Fruit fly (Drosophila melanogaster) Kc167 (cell line): ENCODE data around the gene ifc.

Experiments
- Myc ChIP-seq: fragments of >200 bp; optimal IDR thresholded peaks from 2 replicates; lab custom pipeline; 2017; ENCODE audit warnings: missing external identifiers
- Sin3A ChIP-seq: fragments of >200 bp; optimal IDR thresholded peaks from 2 replicates; lab custom pipeline; 2018; ENCODE audit warnings: missing external identifiers
- h ChIP-seq: fragments of >200 bp; optimal IDR thresholded peaks from 3 replicates; lab custom pipeline; 2018; ENCODE audit warnings: missing external identifiers
- insv ChIP-seq: fragments of >200 bp; optimal IDR thresholded peaks from 3 replicates; lab custom pipeline; 2018; ENCODE audit warnings: missing external identifiers
- psq ChIP-seq: fragments of >200 bp; optimal IDR thresholded peaks from 2 replicates; lab custom pipeline; 2017; ENCODE audit warnings: missing external identifiers
- ttk ChIP-seq: sonication (Bioruptor generic); optimal IDR thresholded peaks from 2 replicates; lab custom pipeline; 2017; ENCODE audit warnings: missing external identifiers

ifc gene

dm6 chr2L:6012303-6013070, 26.3 kb downstream of the ifc start, which contains the start of gene CG9098:
CG9098 (minus strand) TSS chr2L:6012338.
- TF ChIP-seq Myc (lab: Kevin White, UChicago) (no peak), h (lab: Kevin White, UChicago) (no peak)

DNA sequence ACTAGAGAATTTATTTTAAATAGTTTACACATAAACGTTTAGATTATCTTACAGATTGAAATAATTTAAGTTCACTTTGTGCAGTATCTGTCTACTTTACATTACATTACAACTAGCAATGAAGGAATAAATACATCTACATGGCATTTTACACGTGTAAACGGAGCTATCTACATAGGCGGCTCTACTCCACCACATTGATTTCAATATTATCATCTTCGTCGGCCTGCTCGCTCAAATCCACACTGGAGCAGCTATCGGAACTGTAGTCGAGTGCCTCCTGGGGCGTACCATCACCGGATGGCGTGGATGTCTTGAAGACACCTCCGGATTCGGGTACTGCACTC, 26.9 kb downstream of the ifc start:
- no peak for TF ChIP-seq Myc (lab: Kevin White, UChicago)

DNA sequence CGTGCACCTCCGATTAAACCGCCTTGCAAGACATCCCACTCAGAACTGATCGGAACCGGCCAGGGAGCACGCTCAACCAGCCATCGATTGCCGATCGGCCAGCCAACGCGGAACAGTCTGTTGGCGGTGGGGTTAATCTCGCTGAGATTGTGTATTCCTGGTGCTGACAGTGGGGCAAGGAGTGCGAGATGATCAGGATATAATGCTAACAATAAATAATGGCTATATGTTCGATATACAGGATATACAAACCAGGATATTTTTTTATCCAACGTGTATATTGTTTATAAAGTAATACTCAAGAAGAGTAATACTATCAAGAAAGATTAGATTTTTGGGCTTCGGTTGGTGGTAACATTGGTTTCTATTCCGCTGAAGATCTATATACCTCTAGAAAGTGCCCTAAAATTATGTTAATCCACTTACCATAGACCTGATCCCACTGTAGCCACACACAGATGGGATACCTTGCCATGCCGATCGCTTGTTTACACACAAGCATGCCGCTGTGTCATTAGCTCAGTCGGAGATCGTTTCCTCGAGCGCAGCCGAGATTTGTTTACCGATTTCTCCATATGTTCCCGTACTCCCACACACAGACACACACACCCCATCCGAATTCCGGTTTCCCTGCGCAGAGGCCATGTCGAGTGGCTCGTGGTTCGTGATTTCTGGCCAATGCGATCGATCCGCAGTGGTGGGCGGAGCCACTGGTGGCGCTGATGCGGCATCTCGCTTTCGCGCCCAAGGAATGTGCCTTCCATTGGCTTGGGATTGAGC, 33.4 kb downstream of the ifc start, which contains the start of gene H2.0:
Gene H2.0, minus strand, starts transcription at position 51 of the 780 bp plus-strand sequence.
- TF ChIP-seq insv (no peak), Myc (lab: Kevin White, UChicago) (no peak), psq (lab: Kevin White, UChicago) (no peak), h (lab: Kevin White, UChicago) (no peak), Sin3A (lab: Kevin White, UChicago) (no peak), ttk (lab: Kevin White, UChicago) (no peak)

DNA sequence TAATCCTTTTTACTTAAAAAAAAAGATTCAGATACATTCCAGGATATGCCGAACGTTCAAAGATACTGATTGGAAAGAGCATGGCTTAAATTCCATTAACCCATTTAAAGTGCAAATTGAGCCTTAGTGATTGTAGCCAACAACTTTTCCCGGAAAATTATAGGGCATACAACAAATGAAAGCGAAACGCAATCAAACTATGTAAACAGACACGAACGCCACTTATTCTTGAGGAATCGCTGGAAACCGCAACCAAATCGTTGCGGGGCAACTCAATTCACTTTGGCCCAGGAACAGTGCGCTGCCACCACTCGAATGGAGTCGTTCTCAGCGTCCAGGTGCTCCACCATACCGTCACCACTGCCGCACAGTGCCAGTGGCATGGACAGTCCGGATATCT, 34.4 kb downstream of the ifc start, which contains the start of gene CG13996:
Gene CG13996, plus strand, starts transcription at position 301 of the 400 bp plus-strand sequence.
- TF ChIP-seq Sin3A (lab: Kevin White, UChicago), result no peak
- TF ChIP-seq h (lab: Kevin White, UChicago), result no peak
- no peak for TF ChIP-seq insv
- TF ChIP-seq ttk (lab: Kevin White, UChicago), result no peak
- TF ChIP-seq psq (lab: Kevin White, UChicago), result no peak
- no peak for TF ChIP-seq Myc (lab: Kevin White, UChicago)

DNA sequence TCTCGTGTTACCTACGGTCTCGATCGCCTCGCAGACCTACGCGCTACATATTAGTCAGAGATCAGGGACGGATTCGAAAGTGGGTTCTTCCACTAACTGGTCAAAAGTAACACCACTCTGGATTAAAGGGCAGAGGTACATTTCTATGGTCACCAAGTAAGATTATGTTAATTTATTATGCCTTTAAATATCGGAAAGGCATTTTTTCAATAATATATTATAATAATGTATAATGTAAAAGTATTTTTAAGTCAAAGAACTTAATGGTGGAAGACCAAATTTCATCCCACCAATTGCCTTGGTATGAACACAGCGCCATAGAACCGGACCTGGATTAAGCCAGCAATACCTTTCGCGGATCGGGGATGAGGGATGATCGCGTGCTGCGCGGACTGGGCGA, 36.6 kb downstream of the ifc start:
- TF ChIP-seq h (lab: Kevin White, UChicago) (no peak), psq (lab: Kevin White, UChicago) (no peak), ttk (lab: Kevin White, UChicago) (no peak), Sin3A (lab: Kevin White, UChicago) (no peak), Myc (lab: Kevin White, UChicago) (no peak), insv (no peak)

DNA sequence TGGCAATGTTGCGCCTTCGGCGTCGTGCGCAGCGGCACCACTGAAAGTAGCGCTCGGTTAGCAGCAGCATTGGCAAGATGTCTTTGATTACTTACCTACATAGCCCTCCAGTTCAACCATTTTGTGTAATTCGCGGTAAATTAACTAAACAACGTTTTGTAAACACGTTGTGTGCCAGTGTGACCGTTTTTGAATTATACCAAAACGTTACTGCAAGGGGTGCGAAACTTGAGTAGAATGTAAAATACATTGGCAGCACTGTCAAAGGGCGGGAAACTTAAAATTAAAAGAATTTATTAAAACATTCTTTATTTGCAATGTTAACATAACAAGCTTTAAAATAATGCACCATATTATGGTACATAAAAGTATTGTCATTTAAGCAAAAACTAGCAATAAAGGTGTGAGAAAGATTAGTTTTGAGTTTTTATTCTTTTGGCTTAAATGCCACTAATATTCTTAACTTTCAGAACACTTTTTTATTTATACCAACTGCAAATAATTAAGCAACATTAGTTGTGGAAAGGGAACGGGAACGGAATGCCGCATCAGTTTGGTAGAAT, 38.3 kb downstream of the ifc start, which contains the start of gene CG9107:
Gene CG9107, minus strand, starts transcription at position 195 of the 563 bp plus-strand sequence.
- no peak for TF ChIP-seq insv
- no peak for TF ChIP-seq Sin3A (lab: Kevin White, UChicago)
- no peak for TF ChIP-seq Myc (lab: Kevin White, UChicago)
- TF ChIP-seq psq (lab: Kevin White, UChicago), result no peak
- TF ChIP-seq h (lab: Kevin White, UChicago), result no peak
- no peak for TF ChIP-seq ttk (lab: Kevin White, UChicago)

DNA sequence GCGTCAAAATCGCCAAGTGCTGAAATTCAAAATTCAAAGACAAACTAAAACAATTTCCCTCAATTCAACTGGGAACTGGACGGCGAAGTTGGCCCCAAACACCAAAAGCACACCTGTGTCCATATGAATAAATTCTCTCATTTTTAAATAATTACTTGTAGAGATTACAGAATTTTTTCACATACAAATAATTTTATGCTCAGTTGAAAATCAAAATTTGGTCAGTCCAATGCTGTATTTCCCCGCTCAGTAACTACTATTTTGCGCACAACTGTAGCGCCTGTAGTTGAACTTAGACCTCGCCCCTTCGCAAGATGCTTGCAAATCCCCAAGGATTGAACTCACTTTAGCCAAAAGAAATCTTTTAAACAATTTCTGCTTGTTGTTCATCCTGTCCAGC, 42.6 kb downstream of the ifc start:
- TF ChIP-seq Sin3A (lab: Kevin White, UChicago), result no peak
- TF ChIP-seq psq (lab: Kevin White, UChicago), result no peak
- no peak for TF ChIP-seq ttk (lab: Kevin White, UChicago)
- TF ChIP-seq h (lab: Kevin White, UChicago), result no peak
- no peak for TF ChIP-seq Myc (lab: Kevin White, UChicago)
- TF ChIP-seq insv, result no peak

DNA sequence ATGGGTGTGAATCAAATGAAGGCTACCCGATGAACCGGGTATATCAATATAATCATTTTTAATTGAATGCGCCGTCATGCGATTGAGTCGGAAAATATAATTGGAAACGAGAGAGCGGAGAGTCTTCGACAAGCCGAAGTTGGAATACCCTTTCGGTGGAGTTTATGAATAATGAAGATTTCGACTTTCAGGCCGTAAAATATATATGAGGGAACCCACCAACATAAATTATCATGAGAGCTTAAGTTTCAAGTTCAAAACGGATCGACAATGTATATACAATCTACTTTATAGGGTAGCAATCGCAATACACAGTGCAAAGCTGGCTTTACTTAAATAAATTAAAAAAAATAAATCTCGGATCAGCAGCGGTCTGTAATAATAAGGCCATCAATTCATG, 45.7 kb downstream of the ifc start:
- TF ChIP-seq psq (lab: Kevin White, UChicago), result no peak
- no peak for TF ChIP-seq Myc (lab: Kevin White, UChicago)
- no peak for TF ChIP-seq Sin3A (lab: Kevin White, UChicago)
- TF ChIP-seq ttk (lab: Kevin White, UChicago), result no peak
- no peak for TF ChIP-seq insv
- TF ChIP-seq h (lab: Kevin White, UChicago), result no peak

- no peak for TF ChIP-seq insv
- no peak for TF ChIP-seq ttk (lab: Kevin White, UChicago)
- no peak for TF ChIP-seq Myc (lab: Kevin White, UChicago)
- TF ChIP-seq Sin3A (lab: Kevin White, UChicago), result no peak
- no peak for TF ChIP-seq psq (lab: Kevin White, UChicago)
- no peak for TF ChIP-seq h (lab: Kevin White, UChicago)
These were observed 48.2 kb downstream of the ifc start, which contains the start of gene CG9109 for dm6 chr2L:6034344-6034743. CG9109 (minus strand) TSS chr2L:6034423.

DNA sequence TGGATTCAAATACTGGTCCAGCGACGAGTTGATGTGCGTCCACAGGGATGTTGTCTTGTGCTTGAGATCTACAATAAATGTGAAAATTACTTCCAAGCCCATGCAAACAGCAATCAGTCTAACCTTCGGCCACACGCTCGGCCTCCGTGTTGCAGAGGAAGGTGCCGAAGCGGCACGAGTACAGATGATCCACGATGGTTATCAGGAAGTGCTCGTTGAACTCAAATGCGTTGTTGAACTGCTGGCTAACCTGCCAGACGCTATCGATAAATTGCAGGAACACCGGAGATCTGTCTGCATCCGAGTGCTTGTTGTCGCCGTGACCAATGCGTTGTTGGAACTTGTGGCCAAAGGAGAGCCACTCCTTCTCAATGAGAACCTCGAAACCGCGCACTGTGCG, 49.0 kb downstream of the ifc start:
- TF ChIP-seq h (lab: Kevin White, UChicago), result no peak
- TF ChIP-seq psq (lab: Kevin White, UChicago), result no peak
- no peak for TF ChIP-seq Myc (lab: Kevin White, UChicago)
- no peak for TF ChIP-seq ttk (lab: Kevin White, UChicago)
- TF ChIP-seq insv, result no peak
- TF ChIP-seq Sin3A (lab: Kevin White, UChicago), result no peak

DNA sequence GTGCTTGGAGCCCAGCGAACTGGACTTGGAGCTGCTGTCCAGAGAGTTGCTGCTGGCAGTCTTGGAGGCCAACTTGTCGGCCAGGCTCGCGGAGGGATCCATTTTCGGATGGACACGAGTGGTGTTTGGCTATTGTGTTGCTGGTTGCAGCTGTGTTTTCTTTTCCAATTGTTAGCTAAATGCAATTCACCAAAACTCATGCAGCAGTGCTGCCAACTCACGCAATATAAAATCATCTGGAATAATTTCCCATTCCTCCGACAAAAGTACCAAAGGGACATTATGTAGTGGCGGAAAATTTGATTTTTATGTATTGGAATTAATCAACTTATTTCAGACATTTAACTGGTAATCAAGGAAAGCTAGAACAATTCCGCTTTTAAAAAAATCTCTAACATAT, 50.6 kb downstream of the ifc start, which contains the start of gene mtm:
Gene mtm, minus strand, starts transcription at position 306 of the 400 bp plus-strand sequence.
- TF ChIP-seq ttk (lab: Kevin White, UChicago) (no peak), Myc (lab: Kevin White, UChicago) (no peak), psq (lab: Kevin White, UChicago) (no peak), Sin3A (lab: Kevin White, UChicago) (no peak), h (lab: Kevin White, UChicago) (no peak), insv (no peak)
